Worm (Caenorhabditis elegans): ENCODE data around the gene nucl-1.

ce11 chrIV:8243599-8243998 lies 45.7 kb downstream of the nucl-1 start, which contains the start of gene T09A12.8:
- TF ChIP-seq elt-1 (tag; optimal IDR thresholded peaks at IDR 0.05; ENCODE audit: borderline replicate concordance, insufficient read depth): no peak
- TF ChIP-seq ces-1 (GFP tag; optimal IDR thresholded peaks at IDR 0.05): no peak
- TF ChIP-seq ceh-43 (GFP tag; optimal IDR thresholded peaks at IDR 0.05): no peak
- no peak for TF ChIP-seq sem-2 (GFP tag; optimal IDR thresholded peaks at IDR 0.05)
- no peak for TF ChIP-seq mab-5 (tag; optimal IDR thresholded peaks at IDR 0.05)
- TF ChIP-seq lin-32 (GFP tag; optimal IDR thresholded peaks at IDR 0.05): no peak
- TF ChIP-seq unc-62 (GFP tag; optimal IDR thresholded peaks at IDR 0.05): no peak
- no peak for TF ChIP-seq ztf-11 (tag; optimal IDR thresholded peaks at IDR 0.05)
- no peak for TF ChIP-seq lsy-2 (tag; optimal IDR thresholded peaks at IDR 0.05)

All from whole organism, mixed stage, embryonic.